Fruit fly (Drosophila melanogaster) whole organism, prepupa: ENCODE results near the gene CG5225.

Source experiments
- CG10669 ChIP-seq: fragments of 200-800 bp; sonication (Bioruptor generic); optimal IDR thresholded peaks from 3 replicates; lab custom pipeline; 2018; ENCODE audit warnings: missing biosample characterization, mild to moderate bottlenecking, missing genetic modification characterization, moderate library complexity
- CG11294 ChIP-seq: fragments of 200-800 bp; sonication (Bioruptor generic); IDR thresholded peaks from 2 replicates; pipeline ENCODE4 v1.3.6; 2022; ENCODE audit warnings: missing biosample characterization, missing genetic modification characterization
- CG11762 ChIP-seq: fragments of 200-800 bp; sonication (Bioruptor generic); optimal IDR thresholded peaks from 3 replicates; lab custom pipeline; 2016; ENCODE audit warnings: missing biosample characterization, missing genetic modification characterization; ENCODE audit not compliant: insufficient read depth
- CG11902 ChIP-seq: fragments of 200-800 bp; sonication (Bioruptor generic); optimal IDR thresholded peaks from 3 replicates; lab custom pipeline; 2016; ENCODE audit warnings: missing biosample characterization, missing genetic modification characterization
- CG15336 ChIP-seq: fragments of 200-800 bp; sonication (Bioruptor generic); IDR thresholded peaks from 2 replicates; pipeline ENCODE4 v1.3.6; 2022; ENCODE audit warnings: missing biosample characterization, missing genetic modification characterization
- CG1621 ChIP-seq: fragments of 200-800 bp; sonication (Bioruptor generic); optimal IDR thresholded peaks from 3 replicates; lab custom pipeline; 2018; ENCODE audit warnings: missing biosample characterization, mild to moderate bottlenecking, missing genetic modification characterization
- CG16779 ChIP-seq: fragments of 200-800 bp; sonication (Bioruptor generic); optimal IDR thresholded peaks from 3 replicates; lab custom pipeline; 2017; ENCODE audit warnings: missing biosample characterization, mild to moderate bottlenecking, missing genetic modification characterization
- CG3032 ChIP-seq: fragments of 200-800 bp; optimal IDR thresholded peaks from 2 replicates; lab custom pipeline; 2019; ENCODE audit warnings: missing biosample characterization, mild to moderate bottlenecking, missing genetic modification characterization, moderate library complexity
- CG31627 ChIP-seq: fragments of 200-800 bp; sonication (Bioruptor generic); optimal IDR thresholded peaks from 3 replicates; lab custom pipeline; 2016; ENCODE audit warnings: missing biosample characterization, missing genetic modification characterization
- CG34406 ChIP-seq: fragments of 200-800 bp; sonication (Bioruptor generic); optimal IDR thresholded peaks from 3 replicates; lab custom pipeline; 2016; ENCODE audit warnings: missing biosample characterization, missing genetic modification characterization
- CG3919 ChIP-seq: fragments of 200-800 bp; sonication (Bioruptor generic); optimal IDR thresholded peaks from 3 replicates; lab custom pipeline; 2016; ENCODE audit warnings: missing biosample characterization, missing genetic modification characterization
- CG4318 ChIP-seq: fragments of 200-800 bp; sonication (Bioruptor generic); optimal IDR thresholded peaks from 3 replicates; lab custom pipeline; 2017; ENCODE audit warnings: missing biosample characterization, mild to moderate bottlenecking, missing genetic modification characterization
- CG6276 ChIP-seq: fragments of 200-800 bp; sonication (Bioruptor generic); optimal IDR thresholded peaks from 2 replicates; lab custom pipeline; 2017; ENCODE audit warnings: missing biosample characterization, mild to moderate bottlenecking, missing genetic modification characterization
- CG6792 ChIP-seq: fragments of 200-800 bp; sonication (Bioruptor generic); optimal IDR thresholded peaks from 3 replicates; lab custom pipeline; 2016; ENCODE audit warnings: missing biosample characterization, missing genetic modification characterization
- CG6808 ChIP-seq: fragments of 200-800 bp; sonication (Bioruptor generic); optimal IDR thresholded peaks from 3 replicates; lab custom pipeline; 2017; ENCODE audit warnings: missing biosample characterization, missing genetic modification characterization, mild to moderate bottlenecking, moderate library complexity, missing genetic modification reagents
- CG6854 ChIP-seq: fragments of 200-800 bp; sonication (Bioruptor generic); optimal IDR thresholded peaks from 2 replicates; lab custom pipeline; 2017; ENCODE audit warnings: missing biosample characterization, mild to moderate bottlenecking, missing genetic modification characterization
- CG7368 ChIP-seq: fragments of 200-800 bp; sonication (Bioruptor generic); optimal IDR thresholded peaks from 3 replicates; lab custom pipeline; 2016; ENCODE audit warnings: missing biosample characterization, missing genetic modification characterization
- CG8319 ChIP-seq: fragments of 200-800 bp; sonication (Bioruptor generic); optimal IDR thresholded peaks from 3 replicates; lab custom pipeline; 2016; ENCODE audit warnings: missing biosample characterization, missing genetic modification characterization
- CG8632 ChIP-seq: fragments of 200-800 bp; sonication (Bioruptor generic); optimal IDR thresholded peaks from 3 replicates; lab custom pipeline; 2016; ENCODE audit warnings: missing biosample characterization, missing genetic modification characterization
- CG9139 ChIP-seq: fragments of 200-800 bp; sonication (Bioruptor generic); optimal IDR thresholded peaks from 3 replicates; lab custom pipeline; 2017; ENCODE audit warnings: missing biosample characterization, mild to moderate bottlenecking, missing genetic modification characterization
- Eip75B ChIP-seq: fragments of 200-800 bp; sonication (Bioruptor generic); optimal IDR thresholded peaks from 3 replicates; lab custom pipeline; 2016; ENCODE audit warnings: missing biosample characterization, missing genetic modification characterization
- Eip93F ChIP-seq: fragments of 200-800 bp; sonication (Bioruptor generic); optimal IDR thresholded peaks from 2 replicates; lab custom pipeline; 2016; ENCODE audit warnings: missing biosample characterization, mild to moderate bottlenecking, missing genetic modification characterization
- Ets21C ChIP-seq: fragments of 200-800 bp; sonication (Bioruptor generic); optimal IDR thresholded peaks from 3 replicates; lab custom pipeline; 2016; ENCODE audit warnings: missing biosample characterization, missing genetic modification characterization
- Ets96B ChIP-seq: fragments of 200-800 bp; optimal IDR thresholded peaks from 2 replicates; lab custom pipeline; 2019; ENCODE audit warnings: missing biosample characterization, mild to moderate bottlenecking, missing genetic modification characterization, moderate library complexity
- Hr38 ChIP-seq: sonication (Bioruptor generic); optimal IDR thresholded peaks from 2 replicates; lab custom pipeline; 2016; ENCODE audit warnings: missing biosample characterization, missing genetic modification characterization
- Hr39 ChIP-seq: fragments of 200-800 bp; sonication (Bioruptor generic); optimal IDR thresholded peaks from 2 replicates; lab custom pipeline; 2016; ENCODE audit warnings: missing biosample characterization, missing genetic modification characterization
- Hr4 ChIP-seq: fragments of 200-800 bp; sonication (Bioruptor generic); optimal IDR thresholded peaks from 3 replicates; lab custom pipeline; 2016; ENCODE audit warnings: missing biosample characterization, missing genetic modification characterization
- Lpt ChIP-seq: fragments of 200-800 bp; sonication (Bioruptor generic); optimal IDR thresholded peaks from 3 replicates; lab custom pipeline; 2016; ENCODE audit warnings: missing biosample characterization, missing genetic modification characterization
- OdsH ChIP-seq: fragments of 200-800 bp; sonication (Bioruptor generic); optimal IDR thresholded peaks from 3 replicates; lab custom pipeline; 2016; ENCODE audit warnings: missing biosample characterization, missing genetic modification characterization
- Smox ChIP-seq: fragments of 200-800 bp; sonication (Bioruptor generic); optimal IDR thresholded peaks from 3 replicates; lab custom pipeline; 2016; ENCODE audit warnings: missing biosample characterization, missing genetic modification characterization
- Sox102F ChIP-seq: fragments of 200-800 bp; sonication (Bioruptor generic); optimal IDR thresholded peaks from 2 replicates; lab custom pipeline; 2016; ENCODE audit warnings: missing biosample characterization, mild to moderate bottlenecking, missing genetic modification characterization
- Sox15 ChIP-seq: fragments of 200-800 bp; sonication (Bioruptor generic); optimal IDR thresholded peaks from 3 replicates; lab custom pipeline; 2016; ENCODE audit warnings: missing biosample characterization, missing genetic modification characterization
- achi ChIP-seq: fragments of 200-800 bp; sonication (Bioruptor generic); optimal IDR thresholded peaks from 3 replicates; lab custom pipeline; 2016; ENCODE audit warnings: missing biosample characterization, missing genetic modification characterization
- cyc ChIP-seq: fragments of 200-800 bp; sonication (Bioruptor generic); optimal IDR thresholded peaks from 3 replicates; lab custom pipeline; 2016; ENCODE audit warnings: missing biosample characterization, missing genetic modification characterization
- dac ChIP-seq: fragments of 200-800 bp; sonication (Bioruptor generic); optimal IDR thresholded peaks from 2 replicates; lab custom pipeline; 2017; ENCODE audit warnings: missing biosample characterization, mild to moderate bottlenecking, missing genetic modification characterization
- eg ChIP-seq: fragments of 200-800 bp; sonication (Bioruptor generic); IDR thresholded peaks from 3 replicates; pipeline ENCODE4 v1.3.6; 2022; ENCODE audit warnings: missing biosample characterization, missing genetic modification characterization
- esn ChIP-seq: fragments of 200-800 bp; sonication (Bioruptor generic); optimal IDR thresholded peaks from 2 replicates; lab custom pipeline; 2016; ENCODE audit warnings: missing biosample characterization, mild to moderate bottlenecking, missing genetic modification characterization, moderate library complexity
- fd59A ChIP-seq: fragments of 200-800 bp; sonication (Bioruptor generic); optimal IDR thresholded peaks from 2 replicates; lab custom pipeline; 2017; ENCODE audit warnings: missing biosample characterization, mild to moderate bottlenecking, missing genetic modification characterization, missing genetic modification reagents
- fkh ChIP-seq: fragments of 200-800 bp; sonication (Bioruptor generic); optimal IDR thresholded peaks from 3 replicates; lab custom pipeline; 2017; ENCODE audit warnings: missing biosample characterization, mild to moderate bottlenecking, missing genetic modification characterization, moderate library complexity
- lz ChIP-seq: fragments of 200-800 bp; sonication (Bioruptor generic); optimal IDR thresholded peaks from 3 replicates; lab custom pipeline; 2016; ENCODE audit warnings: missing biosample characterization, missing genetic modification characterization
- net ChIP-seq: fragments of 200-800 bp; sonication (Bioruptor generic); optimal IDR thresholded peaks from 3 replicates; lab custom pipeline; 2016; ENCODE audit warnings: missing biosample characterization, missing genetic modification characterization
- pdm3 ChIP-seq: fragments of 200-800 bp; sonication (Bioruptor generic); optimal IDR thresholded peaks from 3 replicates; lab custom pipeline; 2016; ENCODE audit warnings: missing biosample characterization, missing genetic modification characterization
- salr ChIP-seq, 2 experiments: fragments of 200-800 bp; sonication (Bioruptor generic); optimal IDR thresholded peaks; 3 replicates each; lab custom pipeline; 2016 to 2018; ENCODE audit warnings: missing biosample characterization in 2 of 2, missing genetic modification characterization in 2 of 2, mild to moderate bottlenecking in 1 of 2
- ss ChIP-seq, 2 experiments: fragments of 200-800 bp; sonication (Bioruptor generic); optimal IDR thresholded peaks; 2 replicates in 1 of 2; 3 replicates in 1 of 2; lab custom pipeline; 2017 to 2018; ENCODE audit warnings: mild to moderate bottlenecking in 2 of 2, missing biosample characterization in 2 of 2, missing genetic modification characterization in 2 of 2, moderate library complexity in 1 of 2
- topi ChIP-seq: fragments of 200-800 bp; sonication (Bioruptor generic); optimal IDR thresholded peaks from 3 replicates; lab custom pipeline; 2016; ENCODE audit warnings: missing biosample characterization, missing genetic modification characterization
- vri ChIP-seq: fragments of 200-800 bp; sonication (Bioruptor generic); optimal IDR thresholded peaks from 3 replicates; lab custom pipeline; 2016; ENCODE audit warnings: missing biosample characterization, mild to moderate bottlenecking, missing genetic modification characterization

Gene CG5225

DNA sequence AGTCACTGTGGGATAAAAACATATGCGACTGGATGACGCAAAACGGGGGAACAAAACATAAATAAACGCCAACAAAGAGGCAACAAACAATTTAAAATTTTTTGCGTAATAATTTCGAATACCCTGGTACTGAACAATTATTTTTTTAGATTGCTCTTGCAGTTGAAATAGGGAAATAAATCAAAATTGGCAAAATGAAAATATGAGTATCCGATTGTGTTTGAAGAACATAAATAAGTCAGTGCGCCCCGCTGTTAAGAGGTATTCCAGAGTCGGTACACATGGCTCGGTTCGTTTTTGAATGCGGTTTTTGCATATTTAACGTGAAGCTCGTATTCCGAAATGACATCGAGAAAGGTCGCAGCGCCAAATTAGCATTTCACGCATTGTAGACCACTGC lies 42.9 kb upstream of the CG5225 start (continued):
- TF ChIP-seq CG8632 (GFP tag; lab: Kevin White, UChicago) = peak; percentile 17
- peak; percentile 67 for TF ChIP-seq Sox102F (GFP tag; lab: Kevin White, UChicago)
- peak; percentile 1 for TF ChIP-seq Hr4 (GFP tag; lab: Kevin White, UChicago)
- no peak for TF ChIP-seq CG6854 (GFP tag; lab: Kevin White, UChicago)
- no peak for TF ChIP-seq fkh (GFP tag; lab: Kevin White, UChicago)
- TF ChIP-seq CG11762 = no peak
- no peak for TF ChIP-seq ss (GFP tag; optimal IDR thresholded peaks at IDR 0.05; lab: Kevin White, UChicago)
- TF ChIP-seq cyc (GFP tag; lab: Kevin White, UChicago) = peak; percentile 77
- no peak for TF ChIP-seq dac (GFP tag; lab: Kevin White, UChicago)
- TF ChIP-seq lz = peak; percentile 77
- no peak for TF ChIP-seq Lpt (GFP tag; lab: Kevin White, UChicago)
- TF ChIP-seq Hr39 (GFP tag; lab: Kevin White, UChicago) = peak; percentile 82
- peak; percentile 32 for TF ChIP-seq OdsH
- peak; percentile 41 for TF ChIP-seq CG6792 (GFP tag; lab: Kevin White, UChicago)
- TF ChIP-seq salr (GFP tag; optimal IDR thresholded peaks at IDR 0.05; lab: Kevin White, UChicago) = no peak
- no peak for TF ChIP-seq CG11294 (GFP tag; lab: Robert Waterston, UW)
- TF ChIP-seq CG11902 = peak; percentile 30
- no peak for TF ChIP-seq CG10669 (GFP tag; lab: Kevin White, UChicago)
- no peak for TF ChIP-seq vri (GFP tag; lab: Kevin White, UChicago)
- TF ChIP-seq CG3032 (tag; lab: Kevin White, UChicago) = no peak
- no peak for TF ChIP-seq Ets96B
- TF ChIP-seq CG4318 (GFP tag; lab: Kevin White, UChicago) = no peak
- no peak for TF ChIP-seq CG6808 (GFP tag; lab: Kevin White, UChicago)
- peak; percentile 32 for TF ChIP-seq Sox15 (GFP tag; lab: Kevin White, UChicago)
- TF ChIP-seq CG34406 = peak; percentile 19

DNA sequence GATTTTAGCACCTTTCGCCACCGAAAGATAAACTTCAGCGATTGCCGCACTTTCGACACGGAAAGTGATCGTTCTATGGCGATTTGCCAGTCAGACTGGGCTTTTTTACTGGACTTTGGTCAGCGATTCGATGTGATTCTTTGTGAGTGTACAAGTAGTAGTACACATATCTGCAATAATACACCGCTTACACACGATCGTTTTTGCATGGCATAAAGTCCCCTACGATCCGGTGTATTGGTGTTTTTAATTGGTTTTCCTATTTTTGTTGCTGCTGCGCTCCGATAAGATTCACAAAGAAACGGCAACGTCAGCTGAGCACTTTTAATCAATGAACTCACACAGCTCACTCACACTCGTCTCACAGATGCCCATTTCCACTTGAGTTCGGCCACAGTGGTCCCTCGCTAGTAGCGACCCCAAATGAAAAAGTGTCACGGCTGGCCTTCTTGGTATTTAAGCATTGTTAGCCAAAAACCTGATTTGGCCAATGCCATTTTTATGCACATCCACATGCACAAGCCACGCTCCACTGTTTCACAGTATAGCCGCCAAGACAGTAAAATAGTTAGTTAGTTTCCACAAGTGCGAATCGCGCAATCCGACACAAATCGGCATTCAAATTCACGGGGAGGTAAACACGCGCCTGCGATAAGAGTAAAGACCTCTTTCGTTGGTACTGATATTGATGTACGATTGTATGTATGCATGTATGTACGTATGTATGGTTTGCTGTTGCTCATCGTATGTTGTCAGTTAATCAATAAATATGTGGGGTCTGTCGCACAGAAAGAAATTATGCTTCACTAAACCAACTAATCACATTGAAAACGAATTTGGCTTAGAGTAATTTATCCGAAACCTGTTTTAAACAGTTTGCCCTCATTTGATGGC lies 42.1 kb upstream of the CG5225 start:
- TF ChIP-seq pdm3 (GFP tag; lab: Kevin White, UChicago) = peak; percentile 91
- TF ChIP-seq Smox (GFP tag; lab: Kevin White, UChicago) = peak; percentile 87
- peak; percentile 98 for TF ChIP-seq eg
- TF ChIP-seq Hr38 (GFP tag; lab: Kevin White, UChicago) = peak; percentile 82
- TF ChIP-seq CG9139 = peak; percentile 60
- TF ChIP-seq CG4318 (GFP tag; lab: Kevin White, UChicago) = peak; percentile 86
- peak; percentile 88 for TF ChIP-seq Sox15 (GFP tag; lab: Kevin White, UChicago)
- peak; percentile 88 for TF ChIP-seq Sox102F (GFP tag; lab: Kevin White, UChicago)
- TF ChIP-seq CG15336 (GFP tag; lab: Robert Waterston, UW) = peak; percentile 96
- TF ChIP-seq Eip93F (GFP tag; lab: Kevin White, UChicago) = peak; percentile 68
- TF ChIP-seq CG3919 (GFP tag; lab: Kevin White, UChicago) = peak; percentile 89
- peak; percentile 81 for TF ChIP-seq CG8319 (GFP tag; lab: Kevin White, UChicago)
- TF ChIP-seq net (GFP tag; lab: Kevin White, UChicago) = peak; percentile 90
- peak; percentile 89 for TF ChIP-seq Eip75B (GFP tag; lab: Kevin White, UChicago)
- TF ChIP-seq ss (GFP tag; optimal IDR thresholded peaks at IDR 0.05; lab: Kevin White, UChicago) = peak; percentile 72 to 85
- peak; percentile 88 for TF ChIP-seq topi
- peak; percentile 51 for TF ChIP-seq CG6854 (GFP tag; lab: Kevin White, UChicago)
- peak; percentile 93 for TF ChIP-seq Hr39 (GFP tag; lab: Kevin White, UChicago)
- peak; percentile 85 for TF ChIP-seq fd59A
- TF ChIP-seq CG16779 (tag; lab: Kevin White, UChicago) = peak; percentile 83
- peak; percentile 88 for TF ChIP-seq Ets21C (GFP tag; lab: Kevin White, UChicago)
- peak; percentile 73 to 80 for TF ChIP-seq salr (GFP tag; optimal IDR thresholded peaks at IDR 0.05; lab: Kevin White, UChicago)
- TF ChIP-seq achi (GFP tag; lab: Kevin White, UChicago) = peak; percentile 88
- peak; percentile 84 for TF ChIP-seq CG10669 (GFP tag; lab: Kevin White, UChicago)
- TF ChIP-seq CG31627 = peak; percentile 93
- peak; percentile 84 for TF ChIP-seq CG1621 (tag; lab: Kevin White, UChicago)
- peak; percentile 77 for TF ChIP-seq CG6808 (GFP tag; lab: Kevin White, UChicago)
- peak; percentile 92 for TF ChIP-seq esn (GFP tag; lab: Kevin White, UChicago)
- TF ChIP-seq CG3032 (tag; lab: Kevin White, UChicago) = peak; percentile 83
- TF ChIP-seq CG7368 (GFP tag; lab: Kevin White, UChicago) = peak; percentile 92
- TF ChIP-seq dac (GFP tag; lab: Kevin White, UChicago) = peak; percentile 86
- TF ChIP-seq CG6276 (GFP tag; lab: Kevin White, UChicago) = peak; percentile 75
- peak; percentile 89 for TF ChIP-seq CG6792 (GFP tag; lab: Kevin White, UChicago)
